Fruit fly (Drosophila melanogaster) Kc167 (cell line): ENCODE results near the gene Osi17.

Experiments used
- Sin3A ChIP-seq: fragments of >200 bp; optimal IDR thresholded peaks from 2 replicates; lab custom pipeline; 2018; ENCODE audit warnings: missing external identifiers
- h ChIP-seq: fragments of >200 bp; optimal IDR thresholded peaks from 3 replicates; lab custom pipeline; 2018; ENCODE audit warnings: missing external identifiers
- insv ChIP-seq: fragments of >200 bp; optimal IDR thresholded peaks from 3 replicates; lab custom pipeline; 2018; ENCODE audit warnings: missing external identifiers
- psq ChIP-seq: fragments of >200 bp; optimal IDR thresholded peaks from 2 replicates; lab custom pipeline; 2017; ENCODE audit warnings: missing external identifiers
- ttk ChIP-seq: sonication (Bioruptor generic); optimal IDR thresholded peaks from 2 replicates; lab custom pipeline; 2017; ENCODE audit warnings: missing external identifiers

DNA sequence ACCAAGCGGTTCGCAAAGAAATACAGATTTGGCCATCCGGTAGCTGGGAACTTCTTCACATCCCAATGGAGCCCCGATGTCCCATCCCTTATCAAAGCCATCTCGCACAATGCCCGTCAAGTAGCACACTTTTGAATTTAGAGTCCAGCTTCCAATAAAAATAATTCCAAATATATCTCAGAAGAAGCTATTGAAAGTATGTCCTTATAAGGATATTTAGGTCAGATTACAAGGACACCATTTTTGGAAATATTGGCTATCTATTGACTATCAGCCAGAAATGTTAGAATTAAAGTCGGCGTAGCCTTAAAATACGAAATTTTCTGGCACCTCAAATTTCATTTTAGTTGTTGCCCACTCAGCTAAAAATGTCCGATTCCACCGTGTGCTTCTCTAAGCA, 31.1 kb downstream of the Osi17 start, which contains the start of gene CG10298:
- TF ChIP-seq h (no peak), ttk (lab: Kevin White, UChicago) (no peak), Sin3A (no peak), insv (lab: Kevin White, UChicago) (no peak), psq (no peak)
